Worm (Caenorhabditis elegans): Measurements from ENCODE around the gene C05C10.5.

DNA sequence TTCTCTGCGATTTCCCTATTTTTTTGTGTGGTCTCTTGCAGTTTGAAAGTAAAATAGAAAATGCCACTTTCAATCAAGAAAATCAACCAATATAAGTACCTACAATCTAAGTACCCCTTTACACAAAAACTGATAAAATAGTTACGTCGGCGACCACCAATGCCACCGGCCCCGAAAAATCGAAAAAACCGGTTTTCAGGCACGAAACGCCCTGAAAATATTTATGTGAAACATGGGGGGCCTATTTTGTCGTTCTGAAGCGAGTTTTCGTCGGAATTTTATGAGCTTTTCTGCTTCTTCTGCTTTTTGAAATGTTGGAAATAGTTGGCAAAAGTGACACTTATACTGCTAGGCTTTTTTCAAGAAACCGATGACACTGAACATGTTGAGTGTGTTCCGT, 49.8 kb downstream of the C05C10.5 start:
- no peak for TF ChIP-seq K09A11.1 (tag; optimal IDR thresholded peaks at IDR 0.05; ENCODE audit: insufficient read depth)
- TF ChIP-seq lim-6 (tag; optimal IDR thresholded peaks at IDR 0.05), result no peak
- TF ChIP-seq ceh-2 (tag; optimal IDR thresholded peaks at IDR 0.05), result no peak
- TF ChIP-seq ets-4 (tag; optimal IDR thresholded peaks at IDR 0.05), result no peak
- TF ChIP-seq ceh-6 (GFP tag; optimal IDR thresholded peaks at IDR 0.05), result no peak
- no peak for TF ChIP-seq fkh-6 (tag; optimal IDR thresholded peaks at IDR 0.05)
- TF ChIP-seq nhr-11 (tag; optimal IDR thresholded peaks at IDR 0.05), result no peak
- TF ChIP-seq pag-3 (tag; optimal IDR thresholded peaks at IDR 0.05; ENCODE audit: borderline replicate concordance), result no peak
- TF ChIP-seq lin-11 (tag; optimal IDR thresholded peaks at IDR 0.05), result no peak
- TF ChIP-seq pros-1 (tag; optimal IDR thresholded peaks at IDR 0.05), result no peak
- TF ChIP-seq pha-4 (tag; optimal IDR thresholded peaks at IDR 0.05), result no peak
